Fruit fly (Drosophila melanogaster) Kc167 (cell line): ENCODE results near the gene CG32365.

ENCODE experiments used
- h ChIP-seq: fragments of >200 bp; optimal IDR thresholded peaks from 3 replicates; lab custom pipeline; 2018; ENCODE audit warnings: missing external identifiers
- insv ChIP-seq: fragments of >200 bp; optimal IDR thresholded peaks from 3 replicates; lab custom pipeline; 2018; ENCODE audit warnings: missing external identifiers
- psq ChIP-seq: fragments of >200 bp; optimal IDR thresholded peaks from 2 replicates; lab custom pipeline; 2017; ENCODE audit warnings: missing external identifiers

DNA sequence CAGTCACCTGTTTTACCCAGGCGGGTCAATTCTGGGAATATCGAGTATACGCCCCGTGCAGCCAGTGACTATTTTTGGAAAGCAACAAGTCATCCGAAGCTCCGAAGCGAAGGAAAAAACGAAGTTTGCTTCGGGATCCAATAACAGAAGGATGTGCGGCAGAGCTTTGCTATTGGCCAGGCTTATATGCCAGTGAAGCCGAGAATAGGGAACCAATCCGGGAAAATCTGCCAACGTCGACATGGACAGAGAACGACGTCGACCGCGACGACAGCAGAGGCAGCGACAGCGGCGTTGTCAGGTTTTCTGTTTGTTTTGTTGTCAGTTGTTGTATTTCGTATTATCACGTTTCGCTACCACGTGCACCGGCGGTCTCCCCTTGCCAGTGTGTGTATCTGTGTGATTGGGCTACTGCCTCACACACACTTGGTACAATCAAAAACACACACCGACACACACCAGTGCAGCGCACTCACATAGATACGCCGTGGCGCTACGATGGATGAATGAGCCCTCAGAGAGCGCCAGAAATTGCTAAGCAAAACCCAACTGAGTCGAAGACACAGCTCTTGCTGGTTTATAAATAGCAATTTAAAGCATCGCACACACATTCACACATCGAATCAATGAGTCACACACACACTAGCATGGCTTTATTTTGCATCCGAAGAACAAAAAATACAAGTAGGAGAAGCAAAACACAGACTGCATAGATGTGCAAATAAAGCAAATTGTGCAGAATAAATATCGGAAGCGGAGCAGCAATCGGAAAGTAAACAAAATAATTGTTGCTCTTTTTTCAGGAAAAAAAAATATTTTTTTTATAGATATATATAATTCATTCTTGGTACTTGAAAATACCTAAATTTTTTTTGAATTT lies 33.7 kb upstream of the CG32365 start:
- TF ChIP-seq insv (lab: Kevin White, UChicago) (no peak), h (lab: Kevin White, UChicago) (no peak), psq (lab: Kevin White, UChicago) (no peak)
